Worm (Caenorhabditis elegans): ENCODE measurements around the gene efl-3.
A peak's percentile ranks its signal among the peaks of the same experiment; 100 is the strongest.
"Not testable (repeated sequence)": the region's sequence is repeated elsewhere in the genome, so short reads cannot be mapped to it uniquely, and the experiment has no call there.

Gene efl-3

DNA sequence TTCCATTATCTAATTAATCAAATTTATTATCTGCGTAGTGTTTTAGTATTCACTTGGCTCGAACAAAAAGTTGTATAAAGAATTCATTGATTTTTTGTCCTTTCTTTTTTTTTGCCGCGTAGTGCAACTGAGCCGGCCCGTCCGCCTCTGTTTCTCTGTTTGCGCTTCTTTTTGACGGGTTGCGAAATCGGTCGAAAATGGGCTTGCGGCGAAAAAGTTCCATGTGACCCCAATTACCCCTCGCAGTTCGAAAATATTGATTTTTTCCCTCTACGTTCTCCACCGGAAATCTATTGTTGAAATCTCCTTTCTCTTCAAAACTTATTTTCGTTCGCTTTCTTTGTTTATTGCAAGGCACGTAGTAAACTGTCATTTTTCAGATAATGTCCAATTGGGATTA, 45.0 kb downstream of the efl-3 start, which contains the start of gene zyg-9 (continued):
- TF ChIP-seq sdz-38 (tag; optimal IDR thresholded peaks at IDR 0.05) = no peak

DNA sequence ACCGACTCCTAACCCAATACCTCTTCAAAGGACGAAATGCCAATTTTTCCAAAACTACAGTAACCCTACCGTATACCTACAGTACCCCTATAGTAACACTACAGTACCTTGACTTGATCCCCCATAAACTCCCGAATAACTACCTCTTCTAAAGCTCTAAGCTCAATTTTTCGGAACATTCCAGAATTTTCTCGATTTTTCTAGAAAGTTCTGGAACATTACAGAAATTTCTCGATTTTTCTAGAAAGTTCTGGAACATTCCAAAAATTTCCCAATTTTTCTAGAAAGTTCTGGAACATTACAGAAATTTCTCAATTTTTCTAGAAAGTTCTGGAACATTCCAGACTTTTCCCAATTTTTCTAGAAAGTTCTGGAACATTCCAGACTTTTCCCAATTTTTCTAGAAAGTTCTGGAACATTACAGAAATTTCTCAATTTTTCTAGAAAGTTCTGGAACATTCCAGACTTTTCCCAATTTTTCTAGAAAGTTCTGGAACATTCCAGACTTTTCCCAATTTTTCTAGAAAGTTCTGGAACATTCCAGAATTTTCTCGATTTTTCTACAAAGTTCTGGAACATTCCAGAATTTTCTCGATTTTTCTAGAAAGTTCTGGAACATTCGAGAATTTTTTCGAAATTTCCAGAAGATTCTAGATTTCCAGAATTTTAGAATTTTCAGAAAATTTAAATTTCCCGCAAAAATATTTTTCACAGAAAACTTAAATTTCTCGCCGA, 47.5 kb downstream of the efl-3 start:
- TF ChIP-seq egrh-3 (GFP tag; IDR thresholded peaks at IDR 0.05) = peak; percentile 51
- TF ChIP-seq aptf-3 (GFP tag; IDR thresholded peaks at IDR 0.05) = peak; percentile 79; the same call in 1 of the 2 replicates
- peak; percentile 18; the same call in 1 of the 2 replicates for TF ChIP-seq rcor-1 (GFP tag; IDR thresholded peaks at IDR 0.05)
- TF ChIP-seq hsf-1 (GFP tag; IDR thresholded peaks at IDR 0.05) = peak; percentile 97
- peak; percentile 27 for TF ChIP-seq madf-6 (GFP tag; IDR thresholded peaks at IDR 0.05)
- peak; percentile 68 for TF ChIP-seq dox-1 (GFP tag; IDR thresholded peaks at IDR 0.05)
- peak; percentile 3 for TF ChIP-seq rpc-1 (optimal IDR thresholded peaks at IDR 0.05)
- TF ChIP-seq rpc-1 (tag; optimal IDR thresholded peaks at IDR 0.05) = not testable (repeated sequence)
- peak; percentile 68; the same call in 1 of the 2 replicates for TF ChIP-seq madf-3 (GFP tag; IDR thresholded peaks at IDR 0.05)
- 0 out of 2 replicates have a peak, but pooled peaks have one; percentile 33 for TF ChIP-seq ceh-40 (GFP tag; IDR thresholded peaks at IDR 0.05)

DNA sequence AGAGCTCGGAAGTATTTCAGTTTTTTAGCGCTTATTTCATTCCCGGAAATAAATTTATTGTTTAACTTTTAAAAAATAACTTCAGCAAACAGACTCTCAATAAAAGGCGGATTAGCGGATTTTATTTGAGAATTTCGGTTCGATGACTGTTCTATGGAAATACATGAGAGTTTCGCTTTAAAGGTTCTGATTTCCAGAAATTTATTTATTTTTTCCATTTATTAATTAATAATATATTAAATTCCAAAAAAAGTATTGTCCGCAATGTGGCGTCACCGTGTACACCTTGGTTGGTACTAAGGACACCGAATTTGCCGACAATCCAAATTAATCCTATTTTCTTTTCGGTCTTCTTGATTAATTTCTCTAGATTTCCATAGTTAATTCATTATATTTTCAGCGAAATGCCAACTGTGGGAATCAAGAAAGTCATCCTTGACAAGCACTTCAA, 52.0 kb downstream of the efl-3 start, which contains the start of gene fars-3:
fars-3 (plus strand) TSS at position 401 of the 451 bp plus-strand sequence.
- TF ChIP-seq madf-10 (tag; optimal IDR thresholded peaks at IDR 0.05) = no peak
- TF ChIP-seq repo-1 (tag; optimal IDR thresholded peaks at IDR 0.05) = no peak
- no peak for TF ChIP-seq ztf-3 (GFP tag; optimal IDR thresholded peaks at IDR 0.05)
- TF ChIP-seq tlf-1 (GFP tag; optimal IDR thresholded peaks at IDR 0.05) = peak; percentile 62
- TF ChIP-seq madf-6 (GFP tag; IDR thresholded peaks at IDR 0.05) = peak; percentile 57
- TF ChIP-seq madf-8 (GFP tag; conservative IDR thresholded peaks at IDR 0.05) = peak; percentile 15; the same call in 1 of the 2 replicates
- TF ChIP-seq hsf-1 (GFP tag; IDR thresholded peaks at IDR 0.05) = peak; percentile 81
- peak; percentile 61 for TF ChIP-seq lin-54 (GFP tag; optimal IDR thresholded peaks at IDR 0.05)
- no peak for TF ChIP-seq Y53F4B.3 (GFP tag; IDR thresholded peaks at IDR 0.05)
- TF ChIP-seq rcor-1 (GFP tag; IDR thresholded peaks at IDR 0.05) = no peak
- no peak for TF ChIP-seq C06A6.2 (GFP tag; conservative IDR thresholded peaks at IDR 0.05)
- TF ChIP-seq lin-35 (GFP tag; optimal IDR thresholded peaks at IDR 0.05) = peak in 1 of 3 experiments; percentile 49
- 0 out of 2 replicates have a peak, but pooled peaks have one; percentile 32 for TF ChIP-seq Y67H2A.10 (GFP tag; conservative IDR thresholded peaks at IDR 0.05)
- TF ChIP-seq attf-6 (GFP tag; IDR thresholded peaks at IDR 0.05) = peak; percentile 60; the same call in 1 of the 2 replicates
- TF ChIP-seq F39B2.1 (GFP tag; IDR thresholded peaks at IDR 0.05) = peak; percentile 39; the same call in 1 of the 2 replicates
- TF ChIP-seq ceh-40 (GFP tag; IDR thresholded peaks at IDR 0.05) = peak; percentile 21; the same call in 1 of the 2 replicates
- no peak for TF ChIP-seq him-1 (tag; optimal IDR thresholded peaks at IDR 0.05)
- peak; percentile 24 for TF ChIP-seq tbp1 (GFP tag; optimal IDR thresholded peaks at IDR 0.05)
- 0 out of 2 replicates have a peak, but pooled peaks have one; percentile 14 for TF ChIP-seq aptf-2 (GFP tag; conservative IDR thresholded peaks at IDR 0.05)
- no peak for TF ChIP-seq ztf-26 (tag; optimal IDR thresholded peaks at IDR 0.05)
- no peak for TF ChIP-seq mes-4 (tag; optimal IDR thresholded peaks at IDR 0.05)
- no peak for TF ChIP-seq aptf-3 (GFP tag; IDR thresholded peaks at IDR 0.05)
- no peak for TF ChIP-seq hlh-26 (GFP tag; conservative IDR thresholded peaks at IDR 0.05)
- TF ChIP-seq F57A8.1 (GFP tag; optimal IDR thresholded peaks at IDR 0.05) = no peak
- TF ChIP-seq attf-3 (GFP tag; conservative IDR thresholded peaks at IDR 0.05) = no peak
- TF ChIP-seq Y95B8A.8 (GFP tag; IDR thresholded peaks at IDR 0.05) = peak; percentile 23; the same call in 1 of the 2 replicates
- no peak for TF ChIP-seq chd-7 (tag; optimal IDR thresholded peaks at IDR 0.05)
- no peak for TF ChIP-seq ama-1 (optimal IDR thresholded peaks at IDR 0.05)
- peak; percentile 16 to 68 for TF ChIP-seq ama-1 (GFP tag; optimal IDR thresholded peaks at IDR 0.05)
- peak; percentile 57 for TF ChIP-seq athp-1 (tag; optimal IDR thresholded peaks at IDR 0.05)
- no peak for TF ChIP-seq nhr-90 (tag; optimal IDR thresholded peaks at IDR 0.05)
- TF ChIP-seq T26A5.8 (tag; optimal IDR thresholded peaks at IDR 0.05) = peak; percentile 0
- 0 out of 2 replicates have a peak, but pooled peaks have one; percentile 35 for TF ChIP-seq lin-26 (GFP tag; IDR thresholded peaks at IDR 0.05)
- TF ChIP-seq atf-7 (tag; optimal IDR thresholded peaks at IDR 0.05) = no peak
- peak; percentile 14 for TF ChIP-seq snpc-4 (GFP tag; optimal IDR thresholded peaks at IDR 0.05)
- TF ChIP-seq snpc-4 (tag; optimal IDR thresholded peaks at IDR 0.05) = peak in 1 of 4 experiments; percentile 41
- peak; percentile 71 for TF ChIP-seq Y53G8AR.9 (GFP tag; conservative IDR thresholded peaks at IDR 0.05)
- TF ChIP-seq ceh-100 (GFP tag; IDR thresholded peaks at IDR 0.05) = no peak
